Fruit fly (Drosophila melanogaster): ENCODE data around the gene CG34452.
A peak's percentile ranks its signal among the peaks of the same experiment; 100 is the strongest.

The CG34452 gene

dm6 chr3L:15646182-15646581 is 41.5 kb downstream of the CG34452 start:
- TF ChIP-seq svp (GFP tag) (peak; percentile 34), CG8119 (GFP tag; IDR thresholded peaks at IDR 0.05) (0 out of 3 replicates have a peak, but pooled peaks have one; percentile 14), vri (GFP tag; optimal IDR thresholded peaks at IDR 0.05) (no peak), Eip78C (GFP tag) (peak; percentile 24), Hr4 (GFP tag; optimal IDR thresholded peaks at IDR 0.05) (peak; percentile 3), lz (GFP tag; optimal IDR thresholded peaks at IDR 0.05) (no peak)

- TF ChIP-seq Sox14 (GFP tag; optimal IDR thresholded peaks at IDR 0.05) (peak; percentile 64), CG11294 (GFP tag; IDR thresholded peaks at IDR 0.05) (no peak), cyc (GFP tag; optimal IDR thresholded peaks at IDR 0.05) (peak; percentile 53), vri (GFP tag; optimal IDR thresholded peaks at IDR 0.05) (no peak), fd85E (GFP tag; optimal IDR thresholded peaks at IDR 0.05) (no peak), CG11902 (GFP tag; optimal IDR thresholded peaks at IDR 0.05) (peak; percentile 31), CG16779 (tag; optimal IDR thresholded peaks at IDR 0.05) (no peak), CG6808 (GFP tag; optimal IDR thresholded peaks at IDR 0.05) (peak; percentile 29), Eip93F (GFP tag; optimal IDR thresholded peaks at IDR 0.05) (no peak), CG8319 (GFP tag; optimal IDR thresholded peaks at IDR 0.05) (peak; percentile 37), Met (GFP tag; optimal IDR thresholded peaks at IDR 0.05) (peak; percentile 65), Eip75B (GFP tag; optimal IDR thresholded peaks at IDR 0.05) (peak; percentile 52), spab (GFP tag; optimal IDR thresholded peaks at IDR 0.05) (peak; percentile 29), CG11762 (GFP tag; optimal IDR thresholded peaks at IDR 0.05; ENCODE audit: insufficient read depth) (peak; percentile 43), CG6854 (GFP tag; optimal IDR thresholded peaks at IDR 0.05) (no peak), CG6276 (GFP tag; optimal IDR thresholded peaks at IDR 0.05) (no peak), Ets21C (GFP tag; optimal IDR thresholded peaks at IDR 0.05) (peak; percentile 3), CG4318 (GFP tag; optimal IDR thresholded peaks at IDR 0.05) (peak; percentile 14), ss (GFP tag; optimal IDR thresholded peaks at IDR 0.05) (peak in 1 of 2 experiments; percentile 51), OdsH (GFP tag; optimal IDR thresholded peaks at IDR 0.05) (peak; percentile 34), Ets96B (tag; optimal IDR thresholded peaks at IDR 0.05) (peak; percentile 50), Blimp-1 (GFP tag; optimal IDR thresholded peaks at IDR 0.05) (peak; percentile 49), Eip78C (GFP tag) (peak; percentile 75), CG3919 (GFP tag; optimal IDR thresholded peaks at IDR 0.05) (peak; percentile 63), dac (GFP tag; optimal IDR thresholded peaks at IDR 0.05) (peak; percentile 29), CG10631 (GFP tag; optimal IDR thresholded peaks at IDR 0.05) (peak; percentile 49), dsx (GFP tag; optimal IDR thresholded peaks at IDR 0.05; ENCODE audit: poor library complexity, severe bottlenecking) (peak; percentile 17), CG32006 (GFP tag; optimal IDR thresholded peaks at IDR 0.05) (peak; percentile 51), Smox (GFP tag; optimal IDR thresholded peaks at IDR 0.05) (peak; percentile 49), Hr38 (GFP tag; optimal IDR thresholded peaks at IDR 0.05) (no peak), CG9139 (GFP tag; optimal IDR thresholded peaks at IDR 0.05) (no peak), CG6792 (GFP tag; optimal IDR thresholded peaks at IDR 0.05) (peak; percentile 45), net (GFP tag; optimal IDR thresholded peaks at IDR 0.05) (peak; percentile 5), CG34406 (GFP tag; optimal IDR thresholded peaks at IDR 0.05) (peak; percentile 23), Gug (GFP tag; IDR thresholded peaks at IDR 0.05) (0 out of 2 replicates have a peak, but pooled peaks have one; percentile 21), fkh (GFP tag; optimal IDR thresholded peaks at IDR 0.05) (no peak), topi (GFP tag; optimal IDR thresholded peaks at IDR 0.05) (peak; percentile 64), lz (GFP tag; optimal IDR thresholded peaks at IDR 0.05) (peak; percentile 27), Hr39 (GFP tag; optimal IDR thresholded peaks at IDR 0.05) (peak; percentile 18), CG8119 (GFP tag; IDR thresholded peaks at IDR 0.05) (peak; percentile 38; the same call in 1 of the 3 replicates), eg (GFP tag; IDR thresholded peaks at IDR 0.05) (no peak), CG31627 (GFP tag; optimal IDR thresholded peaks at IDR 0.05) (peak; percentile 38), CG10669 (GFP tag; optimal IDR thresholded peaks at IDR 0.05) (peak; percentile 66), svp (GFP tag) (peak; percentile 73), CG1621 (tag; optimal IDR thresholded peaks at IDR 0.05) (peak; percentile 3), CG7368 (GFP tag; optimal IDR thresholded peaks at IDR 0.05) (peak; percentile 0), Sox15 (GFP tag; optimal IDR thresholded peaks at IDR 0.05) (no peak), CG3032 (tag; optimal IDR thresholded peaks at IDR 0.05) (peak; percentile 41)
These were observed 46.1 kb downstream of the CG34452 start for dm6 chr3L:15641590-15642019.
